Worm (Caenorhabditis elegans): Measurements from ENCODE around the gene clec-199.
"Not testable (repeated sequence)": the region's sequence is repeated elsewhere in the genome, so short reads cannot be mapped to it uniquely, and the experiment has no call there.

clec-199 gene

ce11 chrIV:17351586-17351985 lies at the start of gene clec-199:
clec-199 (plus strand) TSS chrIV:17351886.
- TF ChIP-seq egl-27 (tag; optimal IDR thresholded peaks at IDR 0.05) (no peak), crh-2 (tag; optimal IDR thresholded peaks at IDR 0.05) (no peak), unc-55 (GFP tag; optimal IDR thresholded peaks at IDR 0.05) (no peak), gmeb-1 (tag; optimal IDR thresholded peaks at IDR 0.05) (no peak), ztf-1 (GFP tag; conservative IDR thresholded peaks at IDR 0.05) (no peak), zag-1 (tag; optimal IDR thresholded peaks at IDR 0.05) (no peak), C34F6.9 (tag; optimal IDR thresholded peaks at IDR 0.05) (no peak)

ce11 chrIV:17301933-17302332 lies 49.8 kb upstream of the clec-199 start, which contains the start of gene ifta-2:
ifta-2 (minus strand) TSS chrIV:17302033.
- no peak for TF ChIP-seq unc-62 (GFP tag; optimal IDR thresholded peaks at IDR 0.05)

- TF ChIP-seq ztf-11 (tag; optimal IDR thresholded peaks at IDR 0.05); mab-5 (tag; optimal IDR thresholded peaks at IDR 0.05); sma-3 (GFP tag; optimal IDR thresholded peaks at IDR 0.05): not testable (repeated sequence)
Observed at ce11 chrIV:17307223-17307622, 44.5 kb upstream of the clec-199 start, which contains the start of gene T28F3.8. T28F3.8 (minus strand) TSS chrIV:17307323.

ce11 chrIV:17308211-17308610 lies 43.5 kb upstream of the clec-199 start, which contains the start of gene T28F3.9:
T28F3.9 (plus strand) TSS chrIV:17308511.
- TF ChIP-seq blmp-1 (tag; optimal IDR thresholded peaks at IDR 0.05; ENCODE audit: insufficient read depth) (no peak), mdl-1 (tag; optimal IDR thresholded peaks at IDR 0.05) (no peak), nhr-12 (tag; optimal IDR thresholded peaks at IDR 0.05) (no peak), sem-4 (tag; optimal IDR thresholded peaks at IDR 0.05) (no peak), ztf-1 (GFP tag; conservative IDR thresholded peaks at IDR 0.05) (no peak), F13H6.1 (tag; optimal IDR thresholded peaks at IDR 0.05) (no peak), nhr-23 (tag; optimal IDR thresholded peaks at IDR 0.05) (no peak), unc-39 (tag; optimal IDR thresholded peaks at IDR 0.05) (no peak), lin-39 (tag; optimal IDR thresholded peaks at IDR 0.05) (no peak), nhr-25 (tag; optimal IDR thresholded peaks at IDR 0.05) (no peak), mab-5 (tag; optimal IDR thresholded peaks at IDR 0.05) (no peak), R02D3.7 (tag; optimal IDR thresholded peaks at IDR 0.05) (no peak), C34F6.9 (tag; optimal IDR thresholded peaks at IDR 0.05) (no peak), lin-13 (GFP tag; optimal IDR thresholded peaks at IDR 0.05) (no peak), nhr-77 (tag; optimal IDR thresholded peaks at IDR 0.05) (no peak), aly-2 (tag; optimal IDR thresholded peaks at IDR 0.05) (no peak), egl-27 (tag; optimal IDR thresholded peaks at IDR 0.05) (no peak), lsy-2 (tag; optimal IDR thresholded peaks at IDR 0.05) (no peak), nhr-129 (tag; optimal IDR thresholded peaks at IDR 0.05) (no peak)

ce11 chrIV:17311842-17312241 lies 39.8 kb upstream of the clec-199 start, which contains the start of gene snf-9:
snf-9 (plus strand) TSS chrIV:17312142.
- TF ChIP-seq Y55F3AM.14 (GFP tag; optimal IDR thresholded peaks at IDR 0.05), result no peak
- TF ChIP-seq lin-11 (tag; optimal IDR thresholded peaks at IDR 0.05), result no peak

ce11 chrIV:17316398-17316797 lies 35.3 kb upstream of the clec-199 start, which contains the start of gene C49C3.20:
C49C3.20 (minus strand) TSS chrIV:17316498.
- no peak for TF ChIP-seq nhr-11 (tag; optimal IDR thresholded peaks at IDR 0.05)
- TF ChIP-seq skn-1 (tag; optimal IDR thresholded peaks at IDR 0.05), result no peak
- TF ChIP-seq lsy-2 (tag; optimal IDR thresholded peaks at IDR 0.05), result no peak
- no peak for TF ChIP-seq unc-55 (GFP tag; optimal IDR thresholded peaks at IDR 0.05)
- no peak for TF ChIP-seq crh-2 (tag; optimal IDR thresholded peaks at IDR 0.05)
- TF ChIP-seq nhr-21 (tag; optimal IDR thresholded peaks at IDR 0.05), result no peak
- no peak for TF ChIP-seq elt-3 (tag; optimal IDR thresholded peaks at IDR 0.05)
- TF ChIP-seq ztf-11 (tag; optimal IDR thresholded peaks at IDR 0.05), result no peak
- no peak for TF ChIP-seq F13H6.1 (tag; optimal IDR thresholded peaks at IDR 0.05)
- no peak for TF ChIP-seq nhr-129 (tag; optimal IDR thresholded peaks at IDR 0.05)
- TF ChIP-seq dmd-4 (tag; optimal IDR thresholded peaks at IDR 0.05), result no peak
- no peak for TF ChIP-seq R02D3.7 (tag; optimal IDR thresholded peaks at IDR 0.05)
